Worm (Caenorhabditis elegans) whole organism, L1 larva: ENCODE results near the gene wee-1.3.

ENCODE experiments used
- C16A3.4 ChIP-seq: fragments of 150-350 bp; optimal IDR thresholded peaks from 2 replicates; lab custom pipeline; 2014; ENCODE audit warnings: missing biosample characterization, missing genetic modification characterization
- C34B4.2 ChIP-seq: sonication (generic microtip); optimal IDR thresholded peaks from 2 replicates; lab custom pipeline; 2017; ENCODE audit warnings: mild to moderate bottlenecking, missing genetic modification characterization, missing compliant biosample characterization
- Y116A8C.19 ChIP-seq: sonication (generic microtip); optimal IDR thresholded peaks from 2 replicates; lab custom pipeline; 2016; ENCODE audit warnings: missing compliant biosample characterization, missing genetic modification characterization, borderline replicate concordance
- aha-1 ChIP-seq: fragments of 150-350 bp; optimal IDR thresholded peaks from 2 replicates; lab custom pipeline; 2014; ENCODE audit warnings: missing biosample characterization, missing genetic modification characterization
- blmp-1 ChIP-seq: fragments of 150-350 bp; optimal IDR thresholded peaks from 2 replicates; lab custom pipeline; 2014; ENCODE audit warnings: missing biosample characterization, missing genetic modification characterization
- ceh-8 ChIP-seq: fragments of 200-800 bp; sonication (Bioruptor generic); optimal IDR thresholded peaks from 2 replicates; lab custom pipeline; 2018; ENCODE audit warnings: mild to moderate bottlenecking, missing genetic modification characterization, moderate library complexity, missing compliant biosample characterization
- ceh-82 ChIP-seq, 3 experiments: fragments of 150-350 bp in 1 of 3; sonication (generic microtip) in 2 of 3; optimal IDR thresholded peaks; 2 replicates each; lab custom pipeline; 2014 to 2017; ENCODE audit warnings: missing biosample characterization in 3 of 3, missing genetic modification characterization in 3 of 3
- ceh-88 ChIP-seq: fragments of 200-800 bp; sonication (Bioruptor generic); IDR thresholded peaks from 2 replicates; pipeline ENCODE4 v1.3.6; 2022; ENCODE audit warnings: missing genetic modification characterization, missing compliant biosample characterization
- ceh-90 ChIP-seq: sonication (generic microtip); optimal IDR thresholded peaks from 2 replicates; lab custom pipeline; 2016; ENCODE audit warnings: missing genetic modification characterization, missing compliant biosample characterization
- dpl-1 ChIP-seq, 3 experiments: fragments of 150-350 bp in 2 of 3; sonication (generic microtip) in 1 of 3; optimal IDR thresholded peaks; 2 replicates each; lab custom pipeline; 2014 to 2017; ENCODE audit warnings: missing biosample characterization in 3 of 3, missing genetic modification characterization in 3 of 3, missing genetic modification reagents in 3 of 3
- efl-1 ChIP-seq, 4 experiments: fragments of 150-350 bp; optimal IDR thresholded peaks in 3 of 4; peaks in 1 of 4; 1 replicate in 1 of 4; 2 replicates in 3 of 4; lab custom pipeline; 2014; ENCODE audit warnings: missing biosample characterization in 2 of 4, missing genetic modification characterization in 2 of 4, missing genetic modification reagents in 2 of 4
- efl-3 ChIP-seq: fragments of 200-800 bp; sonication (Bioruptor generic); optimal IDR thresholded peaks from 2 replicates; lab custom pipeline; 2018; ENCODE audit warnings: mild to moderate bottlenecking, missing genetic modification characterization, missing compliant biosample characterization
- egl-27 ChIP-seq, 2 experiments: fragments of 150-350 bp in 1 of 2; sonication (generic microtip); optimal IDR thresholded peaks; 3 replicates each; lab custom pipeline; 2017 to 2018; ENCODE audit warnings: missing biosample characterization in 2 of 2, missing genetic modification characterization in 2 of 2, missing genetic modification reagents in 2 of 2
- elt-2 ChIP-seq: sonication (generic microtip); optimal IDR thresholded peaks from 2 replicates; lab custom pipeline; 2016; ENCODE audit warnings: missing genetic modification characterization, mild to moderate bottlenecking, inconsistent platforms, missing compliant biosample characterization, missing genetic modification reagents
- elt-3 ChIP-seq, 6 experiments: fragments of 150-350 bp in 1 of 6; sonication (generic microtip); optimal IDR thresholded peaks; 2 replicates each; lab custom pipeline; 2017 to 2018; ENCODE audit warnings: missing biosample characterization in 6 of 6, missing genetic modification characterization in 6 of 6, inconsistent platforms in 1 of 6
- fkh-4 ChIP-seq: sonication (generic microtip); optimal IDR thresholded peaks from 2 replicates; lab custom pipeline; 2016; ENCODE audit warnings: missing compliant biosample characterization, missing genetic modification characterization, borderline replicate concordance
- fkh-8 ChIP-seq: sonication (generic microtip); optimal IDR thresholded peaks from 2 replicates; lab custom pipeline; 2016; ENCODE audit warnings: mild to moderate bottlenecking, missing genetic modification characterization, missing compliant biosample characterization
- grh-1 ChIP-seq: fragments of 200-800 bp; sonication (Bioruptor generic); IDR thresholded peaks from 2 replicates; pipeline ENCODE4 v1.3.6; 2022; ENCODE audit warnings: missing genetic modification reagents, missing genetic modification characterization, missing compliant biosample characterization
- irx-1 ChIP-seq: sonication (generic microtip); optimal IDR thresholded peaks from 2 replicates; lab custom pipeline; 2016; ENCODE audit warnings: missing genetic modification characterization, missing compliant biosample characterization
- jun-1 ChIP-seq: fragments of 150-350 bp; optimal IDR thresholded peaks from 2 replicates; lab custom pipeline; 2014; ENCODE audit warnings: missing biosample characterization, missing genetic modification reagents, missing genetic modification characterization
- lin-13 ChIP-seq: fragments of 150-350 bp; optimal IDR thresholded peaks from 2 replicates; lab custom pipeline; 2014; ENCODE audit warnings: missing biosample characterization, missing genetic modification reagents, missing genetic modification characterization
- lin-35 ChIP-seq, 2 experiments: fragments of 150-350 bp; optimal IDR thresholded peaks; 2 replicates each; lab custom pipeline; 2014; ENCODE audit warnings: missing biosample characterization in 2 of 2, missing genetic modification characterization in 2 of 2, missing genetic modification reagents in 2 of 2
- lir-3 ChIP-seq: sonication (generic microtip); optimal IDR thresholded peaks from 2 replicates; lab custom pipeline; 2016; ENCODE audit warnings: mild to moderate bottlenecking, missing genetic modification characterization, moderate library complexity, missing compliant biosample characterization; ENCODE audit not compliant: poor library complexity
- lsy-2 ChIP-seq, 2 experiments: fragments of 150-350 bp; optimal IDR thresholded peaks; 2 replicates each; lab custom pipeline; 2014; ENCODE audit warnings: missing biosample characterization in 2 of 2, missing genetic modification characterization in 2 of 2
- mab-9 ChIP-seq: fragments of 200-800 bp; sonication (Bioruptor generic); IDR thresholded peaks from 2 replicates; pipeline ENCODE4 v1.3.6; 2022; ENCODE audit warnings: missing genetic modification reagents, missing genetic modification characterization, missing compliant biosample characterization
- mep-1 ChIP-seq: fragments of 150-350 bp; optimal IDR thresholded peaks from 2 replicates; lab custom pipeline; 2014; ENCODE audit warnings: missing biosample characterization, missing genetic modification characterization
- nhr-11 ChIP-seq: fragments of 150-350 bp; optimal IDR thresholded peaks from 2 replicates; lab custom pipeline; 2014; ENCODE audit warnings: missing biosample characterization, missing genetic modification characterization
- nhr-237 ChIP-seq: fragments of 150-350 bp; optimal IDR thresholded peaks from 2 replicates; lab custom pipeline; 2014; ENCODE audit warnings: missing biosample characterization, missing genetic modification characterization
- nhr-28 ChIP-seq: fragments of 150-350 bp; optimal IDR thresholded peaks from 2 replicates; lab custom pipeline; 2014; ENCODE audit warnings: missing biosample characterization, missing genetic modification characterization
- nhr-71 ChIP-seq: sonication (generic microtip); optimal IDR thresholded peaks from 2 replicates; lab custom pipeline; 2016; ENCODE audit warnings: mild to moderate bottlenecking, missing genetic modification characterization, moderate library complexity, missing compliant biosample characterization
- nhr-76 ChIP-seq: sonication (generic microtip); optimal IDR thresholded peaks from 2 replicates; lab custom pipeline; 2017; ENCODE audit warnings: missing biosample characterization, missing genetic modification characterization
- nhr-85 ChIP-seq: sonication (generic microtip); peaks from one replicate; lab custom pipeline; 2016; ENCODE audit warnings: missing genetic modification characterization, inconsistent platforms, missing compliant biosample characterization
- nhr-90 ChIP-seq: sonication (generic microtip); optimal IDR thresholded peaks from 2 replicates; lab custom pipeline; 2016; ENCODE audit warnings: mild to moderate bottlenecking, missing genetic modification characterization, missing compliant biosample characterization; ENCODE audit not compliant: poor library complexity
- rnt-1 ChIP-seq: sonication (generic microtip); optimal IDR thresholded peaks from 2 replicates; lab custom pipeline; 2016; ENCODE audit warnings: mild to moderate bottlenecking, missing genetic modification characterization, moderate library complexity, missing compliant biosample characterization
- snpc-4 ChIP-seq: fragments of 150-350 bp; optimal IDR thresholded peaks from 2 replicates; lab custom pipeline; 2014; ENCODE audit warnings: missing biosample characterization, missing genetic modification characterization
- snu-23 ChIP-seq: sonication (generic microtip); optimal IDR thresholded peaks from 2 replicates; lab custom pipeline; 2016; ENCODE audit warnings: missing genetic modification characterization, missing compliant biosample characterization
- sox-4 ChIP-seq: sonication (generic microtip); optimal IDR thresholded peaks from 2 replicates; lab custom pipeline; 2016; ENCODE audit warnings: missing genetic modification characterization, missing compliant biosample characterization
- sptf-1 ChIP-seq: fragments of 150-350 bp; optimal IDR thresholded peaks from 2 replicates; lab custom pipeline; 2014; ENCODE audit warnings: missing biosample characterization, missing genetic modification characterization
- sup-37 ChIP-seq: fragments of 200-800 bp; sonication (Bioruptor generic); optimal IDR thresholded peaks from 2 replicates; lab custom pipeline; 2018; ENCODE audit warnings: mild to moderate bottlenecking, missing genetic modification characterization, missing compliant biosample characterization
- tlp-1 ChIP-seq: fragments of 150-350 bp; optimal IDR thresholded peaks from 2 replicates; lab custom pipeline; 2014; ENCODE audit warnings: missing biosample characterization, missing genetic modification characterization
- unc-130 ChIP-seq: fragments of 150-350 bp; optimal IDR thresholded peaks from 2 replicates; lab custom pipeline; 2017; ENCODE audit warnings: missing biosample characterization, missing genetic modification characterization, inconsistent platforms
- unc-30 ChIP-seq: sonication (generic microtip); optimal IDR thresholded peaks from 2 replicates; lab custom pipeline; 2017; ENCODE audit warnings: missing biosample characterization, missing genetic modification characterization
- unc-62 ChIP-seq: fragments of 150-350 bp; optimal IDR thresholded peaks from 2 replicates; lab custom pipeline; 2014; ENCODE audit warnings: missing biosample characterization, missing genetic modification reagents, missing genetic modification characterization
- vab-15 ChIP-seq: sonication (generic microtip); optimal IDR thresholded peaks from 2 replicates; lab custom pipeline; 2017; ENCODE audit warnings: missing genotype, mild to moderate bottlenecking, missing genetic modification characterization, missing compliant biosample characterization
- zip-4 ChIP-seq: fragments of 200-800 bp; sonication (Bioruptor generic); optimal IDR thresholded peaks from 2 replicates; lab custom pipeline; 2018; ENCODE audit warnings: mild to moderate bottlenecking, missing genetic modification characterization, moderate library complexity, missing compliant biosample characterization
- ztf-11 ChIP-seq, 2 experiments: sonication (generic microtip); optimal IDR thresholded peaks; 2 replicates each; lab custom pipeline; 2016 to 2017; ENCODE audit warnings: missing genetic modification characterization in 2 of 2, missing biosample characterization in 1 of 2, missing compliant biosample characterization in 1 of 2

The wee-1.3 gene

DNA sequence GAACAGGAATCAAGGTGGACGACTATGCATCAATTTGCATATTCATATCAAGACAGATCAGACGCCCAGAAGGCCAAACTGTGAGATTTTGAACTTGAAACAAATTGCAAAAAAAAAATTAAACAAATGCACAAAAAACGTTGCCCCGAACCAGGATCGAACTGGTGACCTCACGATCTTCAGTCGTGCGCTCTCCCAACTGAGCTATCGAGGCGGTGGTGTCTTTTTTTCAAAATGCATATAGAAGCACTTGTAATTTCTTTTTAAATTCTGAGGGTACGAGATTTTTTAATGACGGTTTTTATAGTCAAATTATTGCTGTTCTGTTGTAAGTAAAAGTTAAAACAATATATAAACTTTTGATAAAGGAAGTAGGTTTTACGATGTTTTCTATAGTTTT lies 3.2 kb downstream of the wee-1.3 start:
- TF ChIP-seq mab-9 (no peak), C16A3.4 (tag; lab: Kevin White, UChicago) (no peak), aha-1 (no peak), unc-30 (no peak), fkh-8 (tag; lab: Kevin White, UChicago) (no peak), elt-2 (tag; lab: Kevin White, UChicago) (no peak), efl-3 (no peak), lsy-2 (tag; optimal IDR thresholded peaks at IDR 0.05; lab: Kevin White, UChicago) (peak; percentile 14 to 18), vab-15 (tag; lab: Kevin White, UChicago) (no peak), nhr-11 (tag; lab: Kevin White, UChicago) (no peak), sptf-1 (tag; lab: Kevin White, UChicago) (no peak), snpc-4 (tag; lab: Kevin White, UChicago) (no peak), grh-1 (no peak), egl-27 (tag; optimal IDR thresholded peaks at IDR 0.05; lab: Kevin White, UChicago) (no peak), irx-1 (no peak), nhr-28 (no peak), Y116A8C.19 (tag; lab: Kevin White, UChicago) (no peak), tlp-1 (no peak), nhr-76 (tag; lab: Kevin White, UChicago) (no peak), sox-4 (tag; lab: Kevin White, UChicago) (no peak), lin-35 (GFP tag; optimal IDR thresholded peaks at IDR 0.05; lab: Kevin White, UChicago) (peak in 1 of 2 experiments; percentile 55), ceh-8 (GFP tag; lab: Kevin White, UChicago) (no peak), lin-13 (GFP tag; lab: Kevin White, UChicago) (no peak), unc-62 (GFP tag; lab: Kevin White, UChicago) (no peak), nhr-90 (tag; lab: Kevin White, UChicago) (no peak), rnt-1 (tag; lab: Kevin White, UChicago) (no peak), blmp-1 (tag; lab: Kevin White, UChicago) (no peak), ceh-90 (tag; lab: Kevin White, UChicago) (no peak), ceh-88 (GFP tag; lab: Robert Waterston, UW) (no peak), dpl-1 (GFP tag; optimal IDR thresholded peaks at IDR 0.05; lab: Kevin White, UChicago) (peak in 2 of 3 experiments; percentile 3 to 18), snu-23 (GFP tag; lab: Kevin White, UChicago) (peak; percentile 8), efl-1 (optimal IDR thresholded peaks at IDR 0.05; lab: Kevin White, UChicago) (peak in 1 of 2 experiments; percentile 27), efl-1 (GFP tag; optimal IDR thresholded peaks at IDR 0.05 in 1 of 2; lab: Kevin White, UChicago) (peak in 1 of 2 experiments; percentile 24), nhr-71 (tag; lab: Kevin White, UChicago) (peak; percentile 12), ztf-11 (tag; optimal IDR thresholded peaks at IDR 0.05; lab: Kevin White, UChicago) (no peak), elt-3 (tag; optimal IDR thresholded peaks at IDR 0.05; lab: Kevin White, UChicago) (no peak), fkh-4 (no peak), jun-1 (tag; lab: Kevin White, UChicago) (no peak), nhr-237 (tag; lab: Kevin White, UChicago) (no peak), mep-1 (tag; lab: Kevin White, UChicago) (no peak)

DNA sequence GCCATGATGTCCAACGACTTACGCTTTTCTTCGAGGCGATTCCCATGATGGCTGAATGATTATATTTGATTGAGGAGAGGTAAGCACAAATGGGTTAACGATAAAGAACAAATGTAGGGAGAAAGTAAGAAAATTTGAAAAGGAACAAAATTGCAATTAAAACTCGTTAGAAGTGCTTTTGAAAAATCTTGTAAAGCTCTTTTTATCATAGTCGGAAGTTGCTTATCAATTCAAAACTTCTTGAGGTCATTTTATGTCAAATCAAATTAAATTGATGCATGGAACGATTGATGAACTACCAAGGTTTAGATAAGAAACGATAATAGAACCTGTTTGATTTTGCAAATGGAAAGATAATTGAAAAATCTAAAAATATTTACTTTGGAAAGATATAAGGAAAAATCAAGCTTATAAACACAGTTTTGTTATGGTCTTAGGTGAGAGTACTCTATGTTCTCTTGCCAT lies 7.4 kb downstream of the wee-1.3 start, which contains the start of gene glt-5:
glt-5 (minus strand) TSS at position 51 of the 465 bp plus-strand sequence.
- no peak for TF ChIP-seq C34B4.2 (tag; lab: Kevin White, UChicago)
- no peak for TF ChIP-seq lir-3 (tag; lab: Kevin White, UChicago)
- TF ChIP-seq zip-4 (GFP tag; lab: Kevin White, UChicago) = no peak
- no peak for TF ChIP-seq unc-130 (tag; lab: Kevin White, UChicago)
- TF ChIP-seq sptf-1 (tag; lab: Kevin White, UChicago) = no peak
- no peak for TF ChIP-seq egl-27 (tag; optimal IDR thresholded peaks at IDR 0.05; lab: Kevin White, UChicago)
- no peak for TF ChIP-seq irx-1
- TF ChIP-seq elt-3 (tag; optimal IDR thresholded peaks at IDR 0.05; lab: Kevin White, UChicago) = peak in 5 of 6 experiments; percentile 16 to 71 (median 58)
- TF ChIP-seq grh-1 = 0 out of 2 replicates have a peak, but pooled peaks have one; percentile 16
- TF ChIP-seq unc-30 = no peak
- no peak for TF ChIP-seq efl-3
- peak; percentile 51 for TF ChIP-seq nhr-85 (tag; lab: Kevin White, UChicago)
- no peak for TF ChIP-seq fkh-8 (tag; lab: Kevin White, UChicago)
- no peak for TF ChIP-seq sup-37 (GFP tag; lab: Kevin White, UChicago)
- no peak for TF ChIP-seq ceh-82 (tag; optimal IDR thresholded peaks at IDR 0.05; lab: Kevin White, UChicago)
